Worm (Caenorhabditis elegans) whole organism, early embryonic: ENCODE results near the gene R03H10.1.
A peak's percentile ranks its signal among the peaks of the same experiment; 100 is the strongest.
"Not testable (repeated sequence)": the region's sequence is repeated elsewhere in the genome, so short reads cannot be mapped to it uniquely, and the experiment has no call there.

Experiments used
- B0310.2 ChIP-seq: sonication (generic microtip); optimal IDR thresholded peaks from 2 replicates; lab custom pipeline; 2016; ENCODE audit warnings: mild to moderate bottlenecking, missing genetic modification characterization, missing compliant biosample characterization
- F13C5.2 ChIP-seq: sonication (generic microtip); optimal IDR thresholded peaks from 2 replicates; lab custom pipeline; 2017; ENCODE audit warnings: mild to moderate bottlenecking, missing genetic modification characterization, inconsistent platforms, missing compliant biosample characterization
- aly-1 ChIP-seq: sonication (generic microtip); optimal IDR thresholded peaks from 2 replicates; lab custom pipeline; 2016; ENCODE audit warnings: missing genetic modification characterization, missing compliant biosample characterization
- ama-1 ChIP-seq: fragments of 150-350 bp; optimal IDR thresholded peaks from 2 replicates; lab custom pipeline; 2014
- ceh-13 ChIP-seq: fragments of 200-800 bp; sonication (Bioruptor generic); optimal IDR thresholded peaks from 2 replicates; lab custom pipeline; 2018; ENCODE audit warnings: mild to moderate bottlenecking, missing genetic modification characterization, missing compliant biosample characterization
- ceh-36 ChIP-seq: sonication (generic microtip); optimal IDR thresholded peaks from 2 replicates; lab custom pipeline; 2016; ENCODE audit warnings: missing genetic modification characterization, inconsistent platforms, missing compliant biosample characterization
- ets-7 ChIP-seq: sonication (generic microtip); optimal IDR thresholded peaks from 2 replicates; lab custom pipeline; 2016; ENCODE audit warnings: missing genotype, missing genetic modification characterization, missing compliant biosample characterization
- flt-1 ChIP-seq: fragments of 200-800 bp; sonication (Bioruptor generic); IDR thresholded peaks from 2 replicates; pipeline ENCODE4 v1.3.6; 2022; ENCODE audit warnings: missing genetic modification characterization, missing compliant biosample characterization
- hmbx-1 ChIP-seq: sonication (generic microtip); optimal IDR thresholded peaks from 2 replicates; lab custom pipeline; 2016; ENCODE audit warnings: mild to moderate bottlenecking, missing genetic modification characterization, missing compliant biosample characterization
- hmg-4 ChIP-seq: fragments of 200-800 bp; sonication (Bioruptor generic); optimal IDR thresholded peaks from 2 replicates; lab custom pipeline; 2018; ENCODE audit warnings: mild to moderate bottlenecking, missing genetic modification characterization, missing compliant biosample characterization
- hnd-1 ChIP-seq: sonication (generic microtip); optimal IDR thresholded peaks from 2 replicates; lab custom pipeline; 2016; ENCODE audit warnings: missing genetic modification characterization, missing compliant biosample characterization
- pes-1 ChIP-seq: fragments of 200-800 bp; sonication (Bioruptor generic); IDR thresholded peaks from 2 replicates; pipeline ENCODE4 v1.3.6; 2022; ENCODE audit warnings: missing genetic modification reagents, missing genetic modification characterization, missing compliant biosample characterization
- scrt-1 ChIP-seq: fragments of 200-800 bp; sonication (Bioruptor generic); IDR thresholded peaks from 2 replicates; pipeline ENCODE4 v1.3.6; 2022; ENCODE audit warnings: missing genetic modification characterization, missing compliant biosample characterization
- sea-1 ChIP-seq: fragments of 200-800 bp; sonication (Bioruptor generic); conservative IDR thresholded peaks from 2 replicates; pipeline ENCODE4 v1.3.6; 2022; ENCODE audit warnings: missing genetic modification characterization, missing compliant biosample characterization
- tbx-11 ChIP-seq: fragments of 200-800 bp; sonication (Bioruptor generic); IDR thresholded peaks from 2 replicates; pipeline ENCODE4 v1.3.6; 2022; ENCODE audit warnings: missing genetic modification characterization, missing compliant biosample characterization
- tbx-37 ChIP-seq: fragments of 200-800 bp; sonication (Bioruptor generic); conservative IDR thresholded peaks from 2 replicates; pipeline ENCODE4 v1.3.6; 2022; ENCODE audit warnings: missing genetic modification reagents, missing genetic modification characterization, missing compliant biosample characterization
- tra-4 ChIP-seq: sonication (generic microtip); optimal IDR thresholded peaks from 2 replicates; lab custom pipeline; 2017; ENCODE audit warnings: missing genetic modification characterization, missing compliant biosample characterization

R03H10.1 gene

DNA sequence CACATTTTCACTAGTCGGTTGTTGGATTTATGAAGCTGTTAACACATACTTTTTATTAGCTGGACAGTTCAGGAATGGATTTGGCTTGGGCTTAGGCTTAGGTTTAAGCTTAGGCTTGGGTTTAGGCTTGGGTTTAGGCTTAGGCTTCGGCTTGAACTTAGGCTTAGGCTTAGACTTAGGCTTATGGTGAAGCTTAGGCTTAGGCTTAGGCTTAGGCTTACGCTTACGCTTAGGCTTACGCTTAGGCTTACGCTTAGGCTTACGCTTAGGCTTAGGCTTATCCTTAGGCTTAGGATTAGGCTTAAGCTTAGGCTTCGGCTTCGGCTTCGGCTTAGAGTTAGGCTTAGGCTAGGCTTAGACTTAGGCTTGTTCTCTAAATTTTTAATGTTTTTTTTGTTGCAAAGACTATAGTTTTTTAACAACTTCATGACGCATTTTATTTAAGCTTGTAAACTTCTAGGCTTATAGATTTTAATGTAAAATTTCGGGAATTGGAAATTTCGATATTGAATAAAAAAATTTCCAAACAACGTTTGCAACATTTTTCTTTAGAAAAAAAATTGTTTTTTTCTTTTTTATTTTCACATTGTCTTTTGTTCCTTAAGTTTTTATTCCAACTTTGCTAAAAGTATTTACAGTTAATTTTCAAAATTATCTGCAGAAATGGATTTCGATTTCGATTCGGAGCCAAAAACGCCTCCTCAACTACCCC is 24.8 kb upstream of the R03H10.1 start, which contains the start of gene R03H10.2:
Gene R03H10.2 (plus strand): TSS at position 662 of the 712 bp plus-strand sequence.
- TF ChIP-seq sea-1 (GFP tag; lab: Robert Waterston, UW) (no peak), ceh-36 (tag; lab: Kevin White, UChicago) (peak; percentile 85)

DNA sequence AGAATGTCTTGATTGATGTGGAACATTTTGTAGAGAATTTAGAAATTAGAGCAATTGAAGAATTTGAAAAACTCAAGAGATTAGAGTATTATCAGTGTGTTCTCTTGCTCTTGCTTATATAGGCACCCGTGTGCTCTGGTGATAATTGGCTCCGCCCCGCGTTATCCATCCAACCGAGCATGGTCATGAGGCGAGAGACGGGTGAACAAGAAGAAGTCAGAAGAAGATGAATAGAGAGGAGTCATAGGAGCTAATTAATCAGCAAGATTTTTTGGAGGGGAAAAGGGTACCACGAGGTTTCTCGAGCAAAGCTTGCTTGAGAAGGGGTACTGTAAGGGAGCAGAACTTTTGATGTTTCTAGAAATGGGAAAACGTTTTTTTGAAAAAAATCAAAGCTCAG is 22.2 kb upstream of the R03H10.1 start:
- no peak for TF ChIP-seq B0310.2 (tag; lab: Kevin White, UChicago)
- TF ChIP-seq ceh-36 (tag; lab: Kevin White, UChicago), result no peak
- no peak for TF ChIP-seq hmg-4 (GFP tag; lab: Kevin White, UChicago)
- no peak for TF ChIP-seq hmbx-1 (tag; lab: Kevin White, UChicago)
- TF ChIP-seq sea-1 (GFP tag; lab: Robert Waterston, UW), result no peak
- no peak for TF ChIP-seq ets-7
- TF ChIP-seq ama-1 (lab: Kevin White, UChicago), result no peak
- TF ChIP-seq tbx-37 (GFP tag; lab: Robert Waterston, UW), result no peak
- TF ChIP-seq ceh-13, result no peak
- no peak for TF ChIP-seq aly-1 (tag; lab: Kevin White, UChicago)
- no peak for TF ChIP-seq flt-1 (GFP tag; lab: Robert Waterston, UW)
- TF ChIP-seq scrt-1 (GFP tag; lab: Robert Waterston, UW), result no peak
- no peak for TF ChIP-seq pes-1 (GFP tag; lab: Robert Waterston, UW)
- TF ChIP-seq hnd-1, result no peak
- TF ChIP-seq tbx-11 (GFP tag; lab: Robert Waterston, UW), result no peak
- no peak for TF ChIP-seq tra-4
- TF ChIP-seq F13C5.2 (tag; lab: Kevin White, UChicago), result no peak

DNA sequence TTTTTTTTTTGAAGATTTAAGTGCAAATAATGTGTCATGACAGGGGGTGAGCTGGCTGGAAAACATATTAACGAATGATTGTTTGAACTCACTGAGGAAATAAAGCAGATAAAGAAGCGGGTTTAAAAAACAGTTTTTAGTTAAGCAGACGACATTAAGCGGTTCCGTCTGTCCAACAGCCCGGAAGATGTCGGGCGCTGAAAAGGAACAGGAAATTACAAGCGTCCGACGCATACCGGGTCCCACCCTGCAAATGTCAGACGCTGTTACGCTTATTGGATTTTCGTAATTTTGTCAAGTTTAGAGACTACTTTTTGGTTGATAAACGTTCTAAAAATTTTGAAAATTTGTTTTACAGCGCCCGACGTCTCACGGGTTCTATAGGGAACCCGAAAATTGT is 20.5 kb upstream of the R03H10.1 start:
- TF ChIP-seq flt-1 (GFP tag; lab: Robert Waterston, UW) (no peak), aly-1 (tag; lab: Kevin White, UChicago) (no peak), tbx-37 (GFP tag; lab: Robert Waterston, UW) (no peak), F13C5.2 (tag; lab: Kevin White, UChicago) (no peak), B0310.2 (tag; lab: Kevin White, UChicago) (no peak), sea-1 (GFP tag; lab: Robert Waterston, UW) (no peak), ets-7 (no peak), hnd-1 (no peak), pes-1 (GFP tag; lab: Robert Waterston, UW) (no peak), ceh-36 (tag; lab: Kevin White, UChicago) (no peak), scrt-1 (GFP tag; lab: Robert Waterston, UW) (no peak)

DNA sequence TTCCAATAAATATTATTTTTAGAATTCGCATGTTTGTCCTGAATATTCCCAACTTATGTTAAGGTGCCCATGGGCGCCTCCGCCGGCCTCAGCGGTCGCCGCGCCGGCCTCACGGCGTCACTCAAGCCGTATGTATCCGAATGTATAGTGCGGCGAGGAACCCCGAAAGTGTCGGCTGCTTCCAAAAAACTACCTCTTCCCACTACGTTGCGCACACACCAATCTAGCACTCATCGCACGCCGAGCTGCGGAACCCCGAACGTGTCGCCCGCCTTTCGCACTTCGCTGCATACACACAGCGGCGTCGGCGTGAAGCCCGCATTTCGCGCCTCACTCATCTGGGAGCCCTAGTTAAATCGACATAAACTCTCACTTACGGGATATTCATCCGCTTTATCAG is 12.2 kb upstream of the R03H10.1 start:
- TF ChIP-seq tbx-37 (GFP tag; lab: Robert Waterston, UW), result no peak
- no peak for TF ChIP-seq ets-7
- TF ChIP-seq tra-4, result no peak
- no peak for TF ChIP-seq flt-1 (GFP tag; lab: Robert Waterston, UW)
- no peak for TF ChIP-seq tbx-11 (GFP tag; lab: Robert Waterston, UW)
- no peak for TF ChIP-seq hmg-4 (GFP tag; lab: Kevin White, UChicago)
- no peak for TF ChIP-seq F13C5.2 (tag; lab: Kevin White, UChicago)

DNA sequence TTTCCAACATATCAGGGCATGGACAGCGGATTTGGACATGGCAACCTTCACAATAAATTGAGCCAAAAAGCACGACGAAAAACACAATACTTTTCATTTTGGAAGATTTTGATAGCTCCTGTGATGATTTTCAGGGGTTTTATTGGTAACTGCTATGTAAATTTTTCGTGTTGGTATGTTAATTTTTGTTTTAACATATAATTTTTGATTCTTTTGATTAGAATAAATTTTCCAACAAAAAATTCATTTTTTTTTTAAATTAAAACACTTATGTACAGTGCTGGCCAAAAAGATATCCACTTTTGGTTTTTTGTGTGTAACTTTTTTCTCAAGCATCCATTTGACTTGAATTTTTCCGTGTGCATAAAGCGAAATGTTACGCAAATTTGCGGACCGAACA is 11.6 kb upstream of the R03H10.1 start, which contains the start of gene R03H10.4:
Gene R03H10.4 (minus strand): TSS at position 101 of the 400 bp plus-strand sequence.
- not testable (repeated sequence) for TF ChIP-seq hnd-1; sea-1 (GFP tag; lab: Robert Waterston, UW); B0310.2 (tag; lab: Kevin White, UChicago)

DNA sequence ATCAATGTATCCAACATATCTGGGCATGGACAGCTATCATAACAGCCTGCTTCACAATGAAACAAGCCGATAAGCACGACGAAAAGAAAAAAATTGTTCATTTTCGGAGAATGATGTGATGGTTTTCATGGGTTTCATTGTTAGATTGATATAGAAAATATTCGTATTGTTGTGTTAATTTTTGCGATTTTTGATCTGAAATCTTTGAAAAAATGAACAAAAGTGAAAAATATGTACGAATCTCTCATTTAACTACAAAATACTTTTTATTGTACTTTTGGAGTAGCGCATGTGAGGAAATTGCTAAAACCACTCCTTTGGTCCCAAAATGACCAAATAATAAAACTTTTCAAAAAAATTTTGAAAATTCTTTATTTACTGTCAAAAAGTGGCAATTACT is 9.5 kb upstream of the R03H10.1 start, which contains the start of gene R03H10.5:
Gene R03H10.5 (minus strand): TSS at position 101 of the 400 bp plus-strand sequence.
- no peak for TF ChIP-seq scrt-1 (GFP tag; lab: Robert Waterston, UW)
- TF ChIP-seq ets-7, result no peak
- no peak for TF ChIP-seq hmg-4 (GFP tag; lab: Kevin White, UChicago)
- TF ChIP-seq aly-1 (tag; lab: Kevin White, UChicago), result no peak

DNA sequence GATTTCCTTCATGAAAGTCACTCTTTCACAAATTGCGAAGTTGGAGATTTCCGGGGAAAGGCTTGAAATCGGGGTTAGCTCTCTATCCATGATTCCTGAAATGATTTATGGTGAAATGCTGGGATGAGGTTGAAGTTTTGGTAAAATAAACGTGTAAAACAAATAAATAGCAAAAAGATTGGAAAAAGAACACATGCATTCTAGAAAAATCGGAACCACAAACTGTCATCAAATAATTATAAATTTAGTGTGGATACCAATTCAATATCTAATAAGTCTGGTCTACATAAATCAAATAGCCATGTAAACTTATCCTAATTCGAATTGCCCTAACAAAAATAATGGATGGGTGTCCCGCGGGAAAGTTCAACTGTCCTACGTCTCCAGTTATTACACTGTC is 6.7 kb upstream of the R03H10.1 start, which contains the start of gene R03H10.6:
Gene R03H10.6 (minus strand): TSS at position 101 of the 400 bp plus-strand sequence.
- no peak for TF ChIP-seq F13C5.2 (tag; lab: Kevin White, UChicago)
- TF ChIP-seq hnd-1, result no peak
- no peak for TF ChIP-seq pes-1 (GFP tag; lab: Robert Waterston, UW)
- no peak for TF ChIP-seq hmg-4 (GFP tag; lab: Kevin White, UChicago)
- no peak for TF ChIP-seq ama-1 (lab: Kevin White, UChicago)
- TF ChIP-seq hmbx-1 (tag; lab: Kevin White, UChicago), result no peak
- TF ChIP-seq tbx-37 (GFP tag; lab: Robert Waterston, UW), result no peak
- TF ChIP-seq flt-1 (GFP tag; lab: Robert Waterston, UW), result no peak
- TF ChIP-seq scrt-1 (GFP tag; lab: Robert Waterston, UW), result no peak
- TF ChIP-seq ceh-36 (tag; lab: Kevin White, UChicago), result no peak
- TF ChIP-seq tra-4, result no peak
- no peak for TF ChIP-seq sea-1 (GFP tag; lab: Robert Waterston, UW)
- no peak for TF ChIP-seq ceh-13
- no peak for TF ChIP-seq B0310.2 (tag; lab: Kevin White, UChicago)
- TF ChIP-seq tbx-11 (GFP tag; lab: Robert Waterston, UW), result no peak
- no peak for TF ChIP-seq ets-7
- TF ChIP-seq aly-1 (tag; lab: Kevin White, UChicago), result no peak

DNA sequence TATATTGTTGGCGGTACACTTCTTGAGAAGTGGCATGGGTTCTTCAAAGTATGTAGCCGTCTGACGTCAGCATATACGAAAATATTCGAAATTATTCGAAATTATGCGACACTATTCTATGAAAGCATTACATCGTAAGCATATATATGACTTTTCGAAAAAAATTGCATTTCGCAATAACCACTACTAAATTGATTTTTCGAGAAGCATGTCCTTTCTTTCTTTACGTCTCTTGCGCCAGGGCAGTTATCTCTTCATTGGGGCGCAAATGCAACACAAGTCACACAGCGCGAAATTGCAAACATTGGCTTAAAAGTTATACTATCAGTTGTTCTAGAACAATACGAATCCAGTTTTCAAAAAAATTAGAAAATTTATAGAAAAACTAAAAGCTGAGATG is 6.2 kb upstream of the R03H10.1 start:
- TF ChIP-seq flt-1 (GFP tag; lab: Robert Waterston, UW) (no peak), tbx-37 (GFP tag; lab: Robert Waterston, UW) (no peak), aly-1 (tag; lab: Kevin White, UChicago) (no peak), F13C5.2 (tag; lab: Kevin White, UChicago) (no peak), tra-4 (no peak), hmbx-1 (tag; lab: Kevin White, UChicago) (no peak), ama-1 (lab: Kevin White, UChicago) (no peak), pes-1 (GFP tag; lab: Robert Waterston, UW) (no peak), ceh-13 (no peak), ceh-36 (tag; lab: Kevin White, UChicago) (no peak), tbx-11 (GFP tag; lab: Robert Waterston, UW) (no peak), sea-1 (GFP tag; lab: Robert Waterston, UW) (no peak), scrt-1 (GFP tag; lab: Robert Waterston, UW) (no peak), B0310.2 (tag; lab: Kevin White, UChicago) (no peak), hnd-1 (no peak), ets-7 (no peak), hmg-4 (GFP tag; lab: Kevin White, UChicago) (no peak)
